Fruit fly (Drosophila melanogaster) whole organism, embryonic: ENCODE measurements around the gene CRAT.
A peak's percentile ranks its signal among the peaks of the same experiment; 100 is the strongest.

Source experiments
- B-H2 ChIP-seq: fragments of 200-800 bp; sonication (Bioruptor generic); optimal IDR thresholded peaks from 2 replicates; lab custom pipeline; 2018; ENCODE audit warnings: missing biosample characterization, mild to moderate bottlenecking, missing genetic modification characterization
- CG11456 ChIP-seq: fragments of 200-800 bp; sonication (Bioruptor generic); IDR thresholded peaks from 3 replicates; pipeline ENCODE4 v1.3.6; 2022; ENCODE audit warnings: missing biosample characterization, missing genetic modification characterization
- CG11504 ChIP-seq: fragments of 200-800 bp; sonication (Bioruptor generic); optimal IDR thresholded peaks from 3 replicates; lab custom pipeline; 2019; ENCODE audit warnings: missing biosample characterization, mild to moderate bottlenecking, missing genetic modification characterization, moderate library complexity
- CG11560 ChIP-seq: fragments of 200-800 bp; sonication (Bioruptor generic); IDR thresholded peaks from 3 replicates; pipeline ENCODE4 v1.3.6; 2022; ENCODE audit warnings: missing biosample characterization, missing genetic modification characterization
- CG2712 ChIP-seq: fragments of 200-800 bp; optimal IDR thresholded peaks from 3 replicates; lab custom pipeline; 2019; ENCODE audit warnings: missing biosample characterization, mild to moderate bottlenecking, missing genetic modification characterization, moderate library complexity
- CG6683 ChIP-seq: fragments of 200-800 bp; sonication (Bioruptor generic); optimal IDR thresholded peaks from 2 replicates; lab custom pipeline; 2017; ENCODE audit warnings: missing biosample characterization, mild to moderate bottlenecking, missing genetic modification characterization, missing genetic modification reagents
- CG9437 ChIP-seq: fragments of 200-800 bp; sonication (Bioruptor generic); optimal IDR thresholded peaks from 2 replicates; lab custom pipeline; 2018; ENCODE audit warnings: missing biosample characterization, mild to moderate bottlenecking, missing genetic modification characterization
- Dbx ChIP-seq: fragments of 200-800 bp; sonication (Bioruptor generic); IDR thresholded peaks from 3 replicates; pipeline ENCODE4 v1.3.6; 2022; ENCODE audit warnings: missing biosample characterization, missing genetic modification characterization
- NFAT ChIP-seq: fragments of 200-800 bp; sonication (Bioruptor generic); IDR thresholded peaks from 2 replicates; pipeline ENCODE4 v1.3.6; 2022; ENCODE audit warnings: missing biosample characterization, missing genetic modification characterization
- fu2 ChIP-seq: fragments of 200-800 bp; sonication (Bioruptor generic); optimal IDR thresholded peaks from 2 replicates; lab custom pipeline; 2016; ENCODE audit warnings: missing biosample characterization, missing genetic modification characterization
- tup ChIP-seq: fragments of 200-800 bp; sonication (Bioruptor generic); optimal IDR thresholded peaks from 2 replicates; lab custom pipeline; 2016; ENCODE audit warnings: missing biosample characterization, mild to moderate bottlenecking, missing genetic modification characterization, moderate library complexity

dm6 chr3R:6410412-6411225 is 34.8 kb upstream of the CRAT start:
- TF ChIP-seq CG6683 (GFP tag; lab: Kevin White, UChicago) (peak; percentile 80), NFAT (no peak), tup (GFP tag; lab: Kevin White, UChicago) (no peak), CG11560 (tag; lab: Robert Waterston, UW) (peak; percentile 60; the same call in 1 of the 3 replicates), CG11456 (GFP tag; lab: Robert Waterston, UW) (0 out of 3 replicates have a peak, but pooled peaks have one; percentile 66), CG11504 (tag; lab: Kevin White, UChicago) (peak; percentile 94), Dbx (peak; percentile 64; the same call in 1 of the 3 replicates), CG9437 (GFP tag; lab: Kevin White, UChicago) (peak; percentile 93), B-H2 (GFP tag; lab: Kevin White, UChicago) (peak; percentile 32), CG2712 (tag; lab: Kevin White, UChicago) (peak; percentile 90), fu2 (peak; percentile 72)
